Fruit fly (Drosophila melanogaster) whole organism, pupa: ENCODE results near the gene Trm1.
A peak's percentile ranks its signal among the peaks of the same experiment; 100 is the strongest.

Source experiments
- CG10348 ChIP-seq: fragments of 200-800 bp; sonication (Bioruptor generic); IDR thresholded peaks from 2 replicates; pipeline ENCODE4 v1.3.6; 2022; ENCODE audit warnings: missing biosample characterization, missing genetic modification characterization
- CG34367 ChIP-seq: fragments of 200-800 bp; sonication (Bioruptor generic); optimal IDR thresholded peaks from 2 replicates; lab custom pipeline; 2018; ENCODE audit warnings: missing biosample characterization, mild to moderate bottlenecking, missing genetic modification characterization
- CG8159 ChIP-seq: fragments of 200-800 bp; sonication (Bioruptor generic); optimal IDR thresholded peaks from 3 replicates; lab custom pipeline; 2018; ENCODE audit warnings: missing biosample characterization, mild to moderate bottlenecking, missing genetic modification characterization, moderate library complexity
- CG8301 ChIP-seq: fragments of 200-800 bp; sonication (Bioruptor generic); optimal IDR thresholded peaks from 2 replicates; lab custom pipeline; 2018; ENCODE audit warnings: missing biosample characterization, mild to moderate bottlenecking, missing genetic modification characterization
- CG9948 ChIP-seq: fragments of 200-800 bp; sonication (Bioruptor generic); optimal IDR thresholded peaks from 2 replicates; lab custom pipeline; 2018; ENCODE audit warnings: missing biosample characterization, mild to moderate bottlenecking, missing genetic modification characterization, moderate library complexity
- EcR ChIP-seq: fragments of 200-800 bp; sonication (Bioruptor generic); optimal IDR thresholded peaks from 3 replicates; lab custom pipeline; 2019; ENCODE audit warnings: missing biosample characterization, missing genetic modification characterization, mild to moderate bottlenecking, moderate library complexity, missing genetic modification reagents
- fd96Ca ChIP-seq: fragments of 200-800 bp; sonication (Bioruptor generic); IDR thresholded peaks from 3 replicates; pipeline ENCODE4 v1.3.6; 2022; ENCODE audit warnings: missing biosample characterization, missing genetic modification characterization

DNA sequence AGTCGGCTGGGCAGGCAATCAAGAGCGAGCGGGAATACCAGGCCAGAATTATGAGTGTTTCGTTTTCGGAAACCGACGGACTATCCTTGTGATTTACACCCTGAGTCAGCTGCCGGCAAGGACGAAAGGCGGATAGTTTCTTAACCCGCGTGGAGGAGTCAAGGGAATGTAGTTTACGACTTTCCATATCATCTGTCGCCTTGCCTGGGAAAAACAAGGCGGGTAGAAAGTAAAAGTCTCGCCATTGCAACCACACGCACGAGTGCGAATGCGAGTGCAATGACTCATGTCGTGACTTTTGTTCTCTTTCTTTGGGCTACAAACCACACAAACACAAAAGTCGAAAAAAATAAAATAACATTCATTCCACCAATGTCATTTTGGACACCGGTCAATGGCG, 50.7 kb downstream of the Trm1 start:
- TF ChIP-seq fd96Ca (GFP tag; lab: Robert Waterston, UW) (no peak), EcR (GFP tag; lab: Kevin White, UChicago) (peak; percentile 91), CG8159 (tag; lab: Kevin White, UChicago) (no peak), CG34367 (no peak), CG10348 (GFP tag; lab: Robert Waterston, UW) (no peak), CG9948 (tag; lab: Kevin White, UChicago) (no peak), CG8301 (tag; lab: Kevin White, UChicago) (no peak)
